Fruit fly (Drosophila melanogaster): Measurements from ENCODE around the gene Ir62a.

dm6 chr3L:1545693-1546329 lies 14.8 kb upstream of the Ir62a start, which contains the start of the genes CG32313 and Pcyt1:
- TF ChIP-seq h (optimal IDR thresholded peaks at IDR 0.05) (no peak), ttk (optimal IDR thresholded peaks at IDR 0.05) (no peak), psq (optimal IDR thresholded peaks at IDR 0.05) (peak; percentile 72), Myc (optimal IDR thresholded peaks at IDR 0.05) (no peak)
